Worm (Caenorhabditis elegans): Measurements from ENCODE around the gene C04G2.5.

ce11 chrIV:10141930-10142505 is 46.9 kb upstream of the C04G2.5 start, which contains the start of the genes gst-2, gst-4 and dhs-12:
- TF ChIP-seq nhr-2 (tag; optimal IDR thresholded peaks at IDR 0.05) (no peak), ztf-11 (tag; optimal IDR thresholded peaks at IDR 0.05) (no peak), elt-1 (tag; optimal IDR thresholded peaks at IDR 0.05; ENCODE audit: borderline replicate concordance, insufficient read depth) (no peak), unc-62 (GFP tag; optimal IDR thresholded peaks at IDR 0.05) (no peak), unc-39 (tag; optimal IDR thresholded peaks at IDR 0.05) (no peak), snpc-4 (tag; optimal IDR thresholded peaks at IDR 0.05) (no peak), mab-5 (tag; optimal IDR thresholded peaks at IDR 0.05) (no peak), drap-1 (GFP tag; optimal IDR thresholded peaks at IDR 0.05) (no peak), nhr-28 (tag; optimal IDR thresholded peaks at IDR 0.05) (no peak), cnd-1 (tag; optimal IDR thresholded peaks at IDR 0.05) (no peak)

Data from whole organism, mixed stage, embryonic.